Fruit fly (Drosophila melanogaster): ENCODE results near the gene CG3847.
A peak's percentile ranks its signal among the peaks of the same experiment; 100 is the strongest.

Gene CG3847

DNA sequence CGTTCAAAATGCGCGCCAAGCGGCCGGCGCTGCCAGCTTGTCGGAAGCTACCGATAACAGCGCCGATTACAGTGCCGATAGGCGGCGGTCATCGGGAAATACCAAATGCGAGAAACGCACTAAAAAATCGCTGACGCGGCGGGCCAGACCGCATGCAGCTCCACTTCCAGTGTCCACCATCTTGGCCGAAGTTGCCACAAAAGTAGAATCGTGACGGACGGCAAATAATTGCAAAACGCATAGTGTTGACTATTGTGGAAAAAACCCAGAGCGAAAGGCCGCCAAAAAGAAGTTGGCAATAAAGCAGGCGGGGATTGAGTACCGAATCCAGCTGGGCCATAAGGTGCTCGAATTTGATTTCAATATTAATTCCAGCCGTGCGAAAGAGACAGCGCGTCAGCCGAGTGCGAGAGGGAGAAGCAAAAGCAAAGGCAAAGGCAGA is at the start of gene CG3847:
Gene CG3847 (plus strand): TSS at position 178 of the 442 bp plus-strand sequence.
- TF ChIP-seq Chrac-16 (GFP tag; optimal IDR thresholded peaks at IDR 0.05) (no peak), seq (GFP tag; IDR thresholded peaks at IDR 0.05) (no peak), Dbx (GFP tag; IDR thresholded peaks at IDR 0.05) (peak; percentile 52; the same call in 2 of the 3 replicates), gfzf (GFP tag; optimal IDR thresholded peaks at IDR 0.05) (peak; percentile 96), bowl (GFP tag; IDR thresholded peaks at IDR 0.05) (no peak), sima (GFP tag; optimal IDR thresholded peaks at IDR 0.05) (no peak), CG5953 (GFP tag; IDR thresholded peaks at IDR 0.05) (no peak), CG17612 (GFP tag; IDR thresholded peaks at IDR 0.05) (no peak), nerfin-1 (tag; optimal IDR thresholded peaks at IDR 0.05) (no peak), CG7928 (GFP tag; optimal IDR thresholded peaks at IDR 0.05) (peak; percentile 33), Drgx (GFP tag; IDR thresholded peaks at IDR 0.05) (no peak), CG42726 (GFP tag; IDR thresholded peaks at IDR 0.05; ENCODE audit: partially characterized antibody) (peak; percentile 75), CG11695 (GFP tag; IDR thresholded peaks at IDR 0.05) (0 out of 3 replicates have a peak, but pooled peaks have one; percentile 20), CG12071 (GFP tag; optimal IDR thresholded peaks at IDR 0.05) (no peak), hth (optimal IDR thresholded peaks at IDR 0.05) (no peak), phol (tag; optimal IDR thresholded peaks at IDR 0.05) (peak; percentile 99), corto (GFP tag; optimal IDR thresholded peaks at IDR 0.05) (no peak), chinmo (GFP tag; IDR thresholded peaks at IDR 0.05; ENCODE audit: partially characterized antibody) (peak; percentile 85; the same call in 1 of the 4 replicates), CG7987 (GFP tag; optimal IDR thresholded peaks at IDR 0.05) (peak; percentile 37), CG17361 (GFP tag; IDR thresholded peaks at IDR 0.05) (peak; percentile 55; the same call in 2 of the 3 replicates), CG4328 (GFP tag; optimal IDR thresholded peaks at IDR 0.05) (no peak), tio (GFP tag; optimal IDR thresholded peaks at IDR 0.05) (no peak), Deaf1 (tag; optimal IDR thresholded peaks at IDR 0.05) (peak; percentile 16), chn (GFP tag; optimal IDR thresholded peaks at IDR 0.05) (peak; percentile 20), CG16815 (GFP tag; optimal IDR thresholded peaks at IDR 0.05) (no peak), CG2875 (GFP tag; optimal IDR thresholded peaks at IDR 0.05) (no peak), CG1647 (GFP tag; optimal IDR thresholded peaks at IDR 0.05) (peak; percentile 32), CG17186 (GFP tag; optimal IDR thresholded peaks at IDR 0.05) (peak; percentile 72), CG15011 (GFP tag; optimal IDR thresholded peaks at IDR 0.05) (no peak), CG8478 (optimal IDR thresholded peaks at IDR 0.05) (no peak), gcm (GFP tag; optimal IDR thresholded peaks at IDR 0.05) (no peak), CG7372 (GFP tag; IDR thresholded peaks at IDR 0.05) (no peak), Bteb2 (GFP tag; optimal IDR thresholded peaks at IDR 0.05) (peak; percentile 44), tap (tag; optimal IDR thresholded peaks at IDR 0.05) (no peak), danr (GFP tag; IDR thresholded peaks at IDR 0.05) (no peak), CG4360 (GFP tag; IDR thresholded peaks at IDR 0.05) (no peak), CG11456 (GFP tag; IDR thresholded peaks at IDR 0.05) (peak; percentile 54; the same call in 1 of the 3 replicates), vnd (GFP tag; IDR thresholded peaks at IDR 0.05; ENCODE audit: partially characterized antibody) (no peak), fru (optimal IDR thresholded peaks at IDR 0.05) (no peak), CG12299 (tag; optimal IDR thresholded peaks at IDR 0.05) (peak; percentile 46), eyg (GFP tag; optimal IDR thresholded peaks at IDR 0.05) (peak; percentile 5), Dip3 (GFP tag; optimal IDR thresholded peaks at IDR 0.05) (peak; percentile 34), Abd-B (GFP tag; optimal IDR thresholded peaks at IDR 0.05) (no peak), h (optimal IDR thresholded peaks at IDR 0.05) (no peak), Hr39 (optimal IDR thresholded peaks at IDR 0.05) (no peak), zen (tag; optimal IDR thresholded peaks at IDR 0.05) (peak; percentile 7), wek (GFP tag; optimal IDR thresholded peaks at IDR 0.05) (no peak), CG4854 (GFP tag; optimal IDR thresholded peaks at IDR 0.05) (peak; percentile 59), Taf1 (GFP tag; IDR thresholded peaks at IDR 0.05) (no peak), CG8388 (GFP tag; optimal IDR thresholded peaks at IDR 0.05) (no peak), B-H2 (GFP tag; optimal IDR thresholded peaks at IDR 0.05) (peak; percentile 57), CG11504 (tag; optimal IDR thresholded peaks at IDR 0.05) (peak; percentile 39), otp (GFP tag; IDR thresholded peaks at IDR 0.05) (0 out of 3 replicates have a peak, but pooled peaks have one; percentile 48)
